Fruit fly (Drosophila melanogaster) whole organism, prepupa: ENCODE measurements around the gene CG9270.

Experiments used
- Blimp-1 ChIP-seq: fragments of 200-800 bp; sonication (Bioruptor generic); optimal IDR thresholded peaks from 3 replicates; lab custom pipeline; 2017; ENCODE audit warnings: missing biosample characterization, missing genetic modification characterization, mild to moderate bottlenecking, moderate library complexity, missing genetic modification reagents
- CG10631 ChIP-seq: fragments of 200-800 bp; sonication (Bioruptor generic); optimal IDR thresholded peaks from 2 replicates; lab custom pipeline; 2016; ENCODE audit warnings: missing biosample characterization, missing genetic modification characterization
- CG10669 ChIP-seq: fragments of 200-800 bp; sonication (Bioruptor generic); optimal IDR thresholded peaks from 3 replicates; lab custom pipeline; 2018; ENCODE audit warnings: missing biosample characterization, mild to moderate bottlenecking, missing genetic modification characterization, moderate library complexity
- CG11294 ChIP-seq: fragments of 200-800 bp; sonication (Bioruptor generic); IDR thresholded peaks from 2 replicates; pipeline ENCODE4 v1.3.6; 2022; ENCODE audit warnings: missing biosample characterization, missing genetic modification characterization
- CG11762 ChIP-seq: fragments of 200-800 bp; sonication (Bioruptor generic); optimal IDR thresholded peaks from 3 replicates; lab custom pipeline; 2016; ENCODE audit warnings: missing biosample characterization, missing genetic modification characterization; ENCODE audit not compliant: insufficient read depth
- CG11902 ChIP-seq: fragments of 200-800 bp; sonication (Bioruptor generic); optimal IDR thresholded peaks from 3 replicates; lab custom pipeline; 2016; ENCODE audit warnings: missing biosample characterization, missing genetic modification characterization
- CG15336 ChIP-seq: fragments of 200-800 bp; sonication (Bioruptor generic); IDR thresholded peaks from 2 replicates; pipeline ENCODE4 v1.3.6; 2022; ENCODE audit warnings: missing biosample characterization, missing genetic modification characterization
- CG1621 ChIP-seq: fragments of 200-800 bp; sonication (Bioruptor generic); optimal IDR thresholded peaks from 3 replicates; lab custom pipeline; 2018; ENCODE audit warnings: missing biosample characterization, mild to moderate bottlenecking, missing genetic modification characterization
- CG16779 ChIP-seq: fragments of 200-800 bp; sonication (Bioruptor generic); optimal IDR thresholded peaks from 3 replicates; lab custom pipeline; 2017; ENCODE audit warnings: missing biosample characterization, mild to moderate bottlenecking, missing genetic modification characterization
- CG3032 ChIP-seq: fragments of 200-800 bp; optimal IDR thresholded peaks from 2 replicates; lab custom pipeline; 2019; ENCODE audit warnings: missing biosample characterization, mild to moderate bottlenecking, missing genetic modification characterization, moderate library complexity
- CG32006 ChIP-seq: fragments of 200-800 bp; sonication (Bioruptor generic); optimal IDR thresholded peaks from 3 replicates; lab custom pipeline; 2017; ENCODE audit warnings: missing biosample characterization, mild to moderate bottlenecking, missing genetic modification characterization
- CG34406 ChIP-seq: fragments of 200-800 bp; sonication (Bioruptor generic); optimal IDR thresholded peaks from 3 replicates; lab custom pipeline; 2016; ENCODE audit warnings: missing biosample characterization, missing genetic modification characterization
- CG3919 ChIP-seq: fragments of 200-800 bp; sonication (Bioruptor generic); optimal IDR thresholded peaks from 3 replicates; lab custom pipeline; 2016; ENCODE audit warnings: missing biosample characterization, missing genetic modification characterization
- CG6163 ChIP-seq: fragments of 200-800 bp; sonication (Bioruptor generic); IDR thresholded peaks from 3 replicates; pipeline ENCODE4 v1.3.6; 2022; ENCODE audit warnings: missing biosample characterization, missing genetic modification characterization
- CG6276 ChIP-seq: fragments of 200-800 bp; sonication (Bioruptor generic); optimal IDR thresholded peaks from 2 replicates; lab custom pipeline; 2017; ENCODE audit warnings: missing biosample characterization, mild to moderate bottlenecking, missing genetic modification characterization
- CG6792 ChIP-seq: fragments of 200-800 bp; sonication (Bioruptor generic); optimal IDR thresholded peaks from 3 replicates; lab custom pipeline; 2016; ENCODE audit warnings: missing biosample characterization, missing genetic modification characterization
- CG6808 ChIP-seq: fragments of 200-800 bp; sonication (Bioruptor generic); optimal IDR thresholded peaks from 3 replicates; lab custom pipeline; 2017; ENCODE audit warnings: missing biosample characterization, missing genetic modification characterization, mild to moderate bottlenecking, moderate library complexity, missing genetic modification reagents
- CG6854 ChIP-seq: fragments of 200-800 bp; sonication (Bioruptor generic); optimal IDR thresholded peaks from 2 replicates; lab custom pipeline; 2017; ENCODE audit warnings: missing biosample characterization, mild to moderate bottlenecking, missing genetic modification characterization
- CG7368 ChIP-seq: fragments of 200-800 bp; sonication (Bioruptor generic); optimal IDR thresholded peaks from 3 replicates; lab custom pipeline; 2016; ENCODE audit warnings: missing biosample characterization, missing genetic modification characterization
- CG8119 ChIP-seq: fragments of 200-800 bp; sonication (Bioruptor generic); IDR thresholded peaks from 3 replicates; pipeline ENCODE4 v1.3.6; 2022; ENCODE audit warnings: missing biosample characterization, missing genetic modification characterization
- CG8319 ChIP-seq: fragments of 200-800 bp; sonication (Bioruptor generic); optimal IDR thresholded peaks from 3 replicates; lab custom pipeline; 2016; ENCODE audit warnings: missing biosample characterization, missing genetic modification characterization
- CG8632 ChIP-seq: fragments of 200-800 bp; sonication (Bioruptor generic); optimal IDR thresholded peaks from 3 replicates; lab custom pipeline; 2016; ENCODE audit warnings: missing biosample characterization, missing genetic modification characterization
- CG9139 ChIP-seq: fragments of 200-800 bp; sonication (Bioruptor generic); optimal IDR thresholded peaks from 3 replicates; lab custom pipeline; 2017; ENCODE audit warnings: missing biosample characterization, mild to moderate bottlenecking, missing genetic modification characterization
- Eip75B ChIP-seq: fragments of 200-800 bp; sonication (Bioruptor generic); optimal IDR thresholded peaks from 3 replicates; lab custom pipeline; 2016; ENCODE audit warnings: missing biosample characterization, missing genetic modification characterization
- Eip78C ChIP-seq: fragments of 200-800 bp; sonication (Bioruptor generic); peaks from one replicate; lab custom pipeline; 2016; ENCODE audit warnings: missing biosample characterization, missing genetic modification characterization
- Eip93F ChIP-seq: fragments of 200-800 bp; sonication (Bioruptor generic); optimal IDR thresholded peaks from 2 replicates; lab custom pipeline; 2016; ENCODE audit warnings: missing biosample characterization, mild to moderate bottlenecking, missing genetic modification characterization
- Ets21C ChIP-seq: fragments of 200-800 bp; sonication (Bioruptor generic); optimal IDR thresholded peaks from 3 replicates; lab custom pipeline; 2016; ENCODE audit warnings: missing biosample characterization, missing genetic modification characterization
- Ets96B ChIP-seq: fragments of 200-800 bp; optimal IDR thresholded peaks from 2 replicates; lab custom pipeline; 2019; ENCODE audit warnings: missing biosample characterization, mild to moderate bottlenecking, missing genetic modification characterization, moderate library complexity
- Gug ChIP-seq: fragments of 200-800 bp; sonication (Bioruptor generic); IDR thresholded peaks from 2 replicates; pipeline ENCODE4 v1.3.6; 2022; ENCODE audit warnings: missing biosample characterization, missing genetic modification characterization
- Hr38 ChIP-seq: sonication (Bioruptor generic); optimal IDR thresholded peaks from 2 replicates; lab custom pipeline; 2016; ENCODE audit warnings: missing biosample characterization, missing genetic modification characterization
- OdsH ChIP-seq: fragments of 200-800 bp; sonication (Bioruptor generic); optimal IDR thresholded peaks from 3 replicates; lab custom pipeline; 2016; ENCODE audit warnings: missing biosample characterization, missing genetic modification characterization
- Smox ChIP-seq: fragments of 200-800 bp; sonication (Bioruptor generic); optimal IDR thresholded peaks from 3 replicates; lab custom pipeline; 2016; ENCODE audit warnings: missing biosample characterization, missing genetic modification characterization
- Sox14 ChIP-seq: fragments of 200-800 bp; sonication (Bioruptor generic); optimal IDR thresholded peaks from 3 replicates; lab custom pipeline; 2016; ENCODE audit warnings: missing biosample characterization, missing genetic modification characterization
- Sox15 ChIP-seq: fragments of 200-800 bp; sonication (Bioruptor generic); optimal IDR thresholded peaks from 3 replicates; lab custom pipeline; 2016; ENCODE audit warnings: missing biosample characterization, missing genetic modification characterization
- achi ChIP-seq: fragments of 200-800 bp; sonication (Bioruptor generic); optimal IDR thresholded peaks from 3 replicates; lab custom pipeline; 2016; ENCODE audit warnings: missing biosample characterization, missing genetic modification characterization
- acj6 ChIP-seq: fragments of 200-800 bp; sonication (Bioruptor generic); optimal IDR thresholded peaks from 3 replicates; lab custom pipeline; 2016; ENCODE audit warnings: missing biosample characterization, missing genetic modification characterization
- dac ChIP-seq: fragments of 200-800 bp; sonication (Bioruptor generic); optimal IDR thresholded peaks from 2 replicates; lab custom pipeline; 2017; ENCODE audit warnings: missing biosample characterization, mild to moderate bottlenecking, missing genetic modification characterization
- dsx ChIP-seq: fragments of 200-800 bp; optimal IDR thresholded peaks from 3 replicates; lab custom pipeline; 2019; ENCODE audit warnings: missing biosample characterization, mild to moderate bottlenecking, missing genetic modification characterization, moderate library complexity; ENCODE audit not compliant: poor library complexity, severe bottlenecking
- esn ChIP-seq: fragments of 200-800 bp; sonication (Bioruptor generic); optimal IDR thresholded peaks from 2 replicates; lab custom pipeline; 2016; ENCODE audit warnings: missing biosample characterization, mild to moderate bottlenecking, missing genetic modification characterization, moderate library complexity
- fd59A ChIP-seq: fragments of 200-800 bp; sonication (Bioruptor generic); optimal IDR thresholded peaks from 2 replicates; lab custom pipeline; 2017; ENCODE audit warnings: missing biosample characterization, mild to moderate bottlenecking, missing genetic modification characterization, missing genetic modification reagents
- fd85E ChIP-seq: fragments of 200-800 bp; sonication (Bioruptor generic); optimal IDR thresholded peaks from 3 replicates; lab custom pipeline; 2016; ENCODE audit warnings: missing biosample characterization, missing genetic modification characterization
- fkh ChIP-seq: fragments of 200-800 bp; sonication (Bioruptor generic); optimal IDR thresholded peaks from 3 replicates; lab custom pipeline; 2017; ENCODE audit warnings: missing biosample characterization, mild to moderate bottlenecking, missing genetic modification characterization, moderate library complexity
- lz ChIP-seq: fragments of 200-800 bp; sonication (Bioruptor generic); optimal IDR thresholded peaks from 3 replicates; lab custom pipeline; 2016; ENCODE audit warnings: missing biosample characterization, missing genetic modification characterization
- pdm3 ChIP-seq: fragments of 200-800 bp; sonication (Bioruptor generic); optimal IDR thresholded peaks from 3 replicates; lab custom pipeline; 2016; ENCODE audit warnings: missing biosample characterization, missing genetic modification characterization
- salr ChIP-seq, 2 experiments: fragments of 200-800 bp; sonication (Bioruptor generic); optimal IDR thresholded peaks; 3 replicates each; lab custom pipeline; 2016 to 2018; ENCODE audit warnings: missing biosample characterization in 2 of 2, missing genetic modification characterization in 2 of 2, mild to moderate bottlenecking in 1 of 2
- spab ChIP-seq: fragments of 200-800 bp; sonication (Bioruptor generic); optimal IDR thresholded peaks from 2 replicates; lab custom pipeline; 2017; ENCODE audit warnings: missing biosample characterization, mild to moderate bottlenecking, missing genetic modification characterization, missing genetic modification reagents
- ss ChIP-seq, 2 experiments: fragments of 200-800 bp; sonication (Bioruptor generic); optimal IDR thresholded peaks; 2 replicates in 1 of 2; 3 replicates in 1 of 2; lab custom pipeline; 2017 to 2018; ENCODE audit warnings: mild to moderate bottlenecking in 2 of 2, missing biosample characterization in 2 of 2, missing genetic modification characterization in 2 of 2, moderate library complexity in 1 of 2
- svp ChIP-seq: fragments of 200-800 bp; sonication (Bioruptor generic); peaks from one replicate; lab custom pipeline; 2016; ENCODE audit warnings: missing biosample characterization, missing genetic modification characterization
- topi ChIP-seq: fragments of 200-800 bp; sonication (Bioruptor generic); optimal IDR thresholded peaks from 3 replicates; lab custom pipeline; 2016; ENCODE audit warnings: missing biosample characterization, missing genetic modification characterization
- vri ChIP-seq: fragments of 200-800 bp; sonication (Bioruptor generic); optimal IDR thresholded peaks from 3 replicates; lab custom pipeline; 2016; ENCODE audit warnings: missing biosample characterization, mild to moderate bottlenecking, missing genetic modification characterization

Gene CG9270

dm6 chr2L:20940738-20941137 lies 6.8 kb upstream of the CG9270 start (continued):
- TF ChIP-seq fd85E (no peak), Hr38 (GFP tag; lab: Kevin White, UChicago) (no peak), Gug (GFP tag; lab: Robert Waterston, UW) (no peak), Ets96B (no peak), Eip78C (GFP tag; lab: Kevin White, UChicago) (peak; percentile 85), Blimp-1 (no peak), CG7368 (GFP tag; lab: Kevin White, UChicago) (no peak), fd59A (GFP tag; lab: Kevin White, UChicago) (peak; percentile 61), svp (GFP tag; lab: Kevin White, UChicago) (peak; percentile 64), CG6808 (no peak), CG6163 (GFP tag; lab: Robert Waterston, UW) (no peak)

dm6 chr2L:20939632-20940031 lies 5.7 kb upstream of the CG9270 start:
- no peak for TF ChIP-seq salr (GFP tag; optimal IDR thresholded peaks at IDR 0.05; lab: Kevin White, UChicago)
- TF ChIP-seq Eip78C (GFP tag; lab: Kevin White, UChicago): peak; percentile 75
- TF ChIP-seq CG11902 (GFP tag; lab: Kevin White, UChicago): no peak
- no peak for TF ChIP-seq CG16779
- no peak for TF ChIP-seq dsx (GFP tag; lab: Kevin White, UChicago)
- TF ChIP-seq CG11294 (GFP tag; lab: Robert Waterston, UW): no peak
- no peak for TF ChIP-seq Sox15
- TF ChIP-seq CG32006 (GFP tag; lab: Kevin White, UChicago): peak; percentile 21
- TF ChIP-seq CG3919 (GFP tag; lab: Kevin White, UChicago): peak; percentile 17
- no peak for TF ChIP-seq fd59A (GFP tag; lab: Kevin White, UChicago)
- TF ChIP-seq spab (GFP tag; lab: Kevin White, UChicago): no peak
- TF ChIP-seq CG15336: peak; percentile 30
- no peak for TF ChIP-seq dac (GFP tag; lab: Kevin White, UChicago)
- TF ChIP-seq Ets96B: peak; percentile 32
- no peak for TF ChIP-seq Eip75B (GFP tag; lab: Kevin White, UChicago)
- no peak for TF ChIP-seq CG8319 (GFP tag; lab: Kevin White, UChicago)
- no peak for TF ChIP-seq CG9139 (GFP tag; lab: Kevin White, UChicago)
- no peak for TF ChIP-seq CG8632 (GFP tag; lab: Kevin White, UChicago)
- no peak for TF ChIP-seq Gug (GFP tag; lab: Robert Waterston, UW)
- no peak for TF ChIP-seq CG11762 (GFP tag; lab: Kevin White, UChicago)
- no peak for TF ChIP-seq Eip93F
- peak; percentile 15 for TF ChIP-seq achi (GFP tag; lab: Kevin White, UChicago)
- TF ChIP-seq lz (GFP tag; lab: Kevin White, UChicago): peak; percentile 20
- TF ChIP-seq CG10669 (GFP tag; lab: Kevin White, UChicago): no peak
- no peak for TF ChIP-seq CG6808
- TF ChIP-seq CG6276 (GFP tag; lab: Kevin White, UChicago): no peak
- no peak for TF ChIP-seq Ets21C
- no peak for TF ChIP-seq Blimp-1
- TF ChIP-seq Sox14: no peak
- peak; percentile 42 for TF ChIP-seq esn (GFP tag; lab: Kevin White, UChicago)
- no peak for TF ChIP-seq CG10631 (GFP tag; lab: Kevin White, UChicago)
- TF ChIP-seq acj6 (GFP tag; lab: Kevin White, UChicago): peak; percentile 38
- TF ChIP-seq topi (GFP tag; lab: Kevin White, UChicago): peak; percentile 29
- TF ChIP-seq CG8119 (GFP tag; lab: Robert Waterston, UW): peak; percentile 41; the same call in 2 of the 3 replicates
- TF ChIP-seq CG34406 (GFP tag; lab: Kevin White, UChicago): peak; percentile 4
- no peak for TF ChIP-seq CG6792 (GFP tag; lab: Kevin White, UChicago)
- no peak for TF ChIP-seq CG6854 (GFP tag; lab: Kevin White, UChicago)
- TF ChIP-seq fkh (GFP tag; lab: Kevin White, UChicago): no peak
- TF ChIP-seq CG3032: no peak
- TF ChIP-seq pdm3 (GFP tag; lab: Kevin White, UChicago): peak; percentile 16
- TF ChIP-seq vri (GFP tag; lab: Kevin White, UChicago): no peak
- peak; percentile 21 for TF ChIP-seq Smox (GFP tag; lab: Kevin White, UChicago)
- TF ChIP-seq CG7368 (GFP tag; lab: Kevin White, UChicago): no peak
- TF ChIP-seq CG1621 (tag; lab: Kevin White, UChicago): no peak
- TF ChIP-seq fd85E: no peak
- TF ChIP-seq ss (GFP tag; optimal IDR thresholded peaks at IDR 0.05; lab: Kevin White, UChicago): no peak
- peak; percentile 30 for TF ChIP-seq OdsH (GFP tag; lab: Kevin White, UChicago)
